Fruit fly (Drosophila melanogaster): ENCODE measurements around the gene DCX-EMAP.

DCX-EMAP gene

dm6 chr3L:14973251-14973625, 69.6 kb downstream of the DCX-EMAP start (continued):
- TF ChIP-seq Blimp-1 (GFP tag; optimal IDR thresholded peaks at IDR 0.05) (peak; percentile 51), CG15514 (GFP tag; optimal IDR thresholded peaks at IDR 0.05) (no peak), rib (GFP tag; IDR thresholded peaks at IDR 0.05) (0 out of 2 replicates have a peak, but pooled peaks have one; percentile 12), Abd-B (GFP tag; optimal IDR thresholded peaks at IDR 0.05) (no peak), CG3838 (GFP tag; optimal IDR thresholded peaks at IDR 0.05) (no peak), jumu (GFP tag; optimal IDR thresholded peaks at IDR 0.05) (no peak), CG11093 (GFP tag; IDR thresholded peaks at IDR 0.05) (no peak), slp2 (GFP tag; optimal IDR thresholded peaks at IDR 0.05) (no peak), toy (GFP tag; IDR thresholded peaks at IDR 0.05) (no peak), Asciz (GFP tag; optimal IDR thresholded peaks at IDR 0.05) (no peak), CG4282 (GFP tag; optimal IDR thresholded peaks at IDR 0.05) (no peak), Nf-YB (GFP tag; optimal IDR thresholded peaks at IDR 0.05) (no peak), CG1792 (GFP tag; optimal IDR thresholded peaks at IDR 0.05) (no peak), CG9932 (GFP tag; IDR thresholded peaks at IDR 0.05) (no peak), lbe (GFP tag; optimal IDR thresholded peaks at IDR 0.05) (peak; percentile 67), kni (GFP tag; optimal IDR thresholded peaks at IDR 0.05) (peak; percentile 63), CG6683 (GFP tag; optimal IDR thresholded peaks at IDR 0.05) (no peak), Six4 (GFP tag; optimal IDR thresholded peaks at IDR 0.05) (no peak), lmd (GFP tag; IDR thresholded peaks at IDR 0.05) (no peak), phol (tag; optimal IDR thresholded peaks at IDR 0.05) (no peak), bigmax (GFP tag; optimal IDR thresholded peaks at IDR 0.05) (no peak), pnt (GFP tag; optimal IDR thresholded peaks at IDR 0.05) (no peak), ranshi (GFP tag; IDR thresholded peaks at IDR 0.05) (no peak), cad (GFP tag; optimal IDR thresholded peaks at IDR 0.05) (peak; percentile 48), CG16779 (GFP tag; IDR thresholded peaks at IDR 0.05) (no peak), chn (GFP tag; optimal IDR thresholded peaks at IDR 0.05) (no peak), run (tag; optimal IDR thresholded peaks at IDR 0.05) (no peak), D (optimal IDR thresholded peaks at IDR 0.05) (peak; percentile 28), D (GFP tag; optimal IDR thresholded peaks at IDR 0.05) (no peak), vvl (GFP tag; IDR thresholded peaks at IDR 0.05) (0 out of 2 replicates have a peak, but pooled peaks have one; percentile 2), Hsf (GFP tag; optimal IDR thresholded peaks at IDR 0.05) (no peak), hth (optimal IDR thresholded peaks at IDR 0.05) (no peak), HHEX (GFP tag; optimal IDR thresholded peaks at IDR 0.05) (no peak), Ets97D (GFP tag; optimal IDR thresholded peaks at IDR 0.05) (no peak), CG31224 (GFP tag; IDR thresholded peaks at IDR 0.05) (no peak), usp (GFP tag; optimal IDR thresholded peaks at IDR 0.05) (no peak), BtbVII (GFP tag; optimal IDR thresholded peaks at IDR 0.05) (no peak), maf-S (GFP tag; optimal IDR thresholded peaks at IDR 0.05) (no peak), CG12659 (GFP tag; optimal IDR thresholded peaks at IDR 0.05) (no peak), E2f1 (GFP tag; IDR thresholded peaks at IDR 0.05) (no peak), emc (GFP tag; optimal IDR thresholded peaks at IDR 0.05) (no peak), CG3726 (GFP tag; IDR thresholded peaks at IDR 0.05) (no peak), chm (GFP tag; IDR thresholded peaks at IDR 0.05) (peak; percentile 35; the same call in 1 of the 2 replicates), pros (GFP tag; optimal IDR thresholded peaks at IDR 0.05) (no peak), eve (GFP tag; optimal IDR thresholded peaks at IDR 0.05) (no peak), CG8478 (optimal IDR thresholded peaks at IDR 0.05) (no peak), slbo (GFP tag; IDR thresholded peaks at IDR 0.05) (no peak)
